Fruit fly (Drosophila melanogaster): ENCODE results near the gene CG33635.

CG33635 gene

DNA sequence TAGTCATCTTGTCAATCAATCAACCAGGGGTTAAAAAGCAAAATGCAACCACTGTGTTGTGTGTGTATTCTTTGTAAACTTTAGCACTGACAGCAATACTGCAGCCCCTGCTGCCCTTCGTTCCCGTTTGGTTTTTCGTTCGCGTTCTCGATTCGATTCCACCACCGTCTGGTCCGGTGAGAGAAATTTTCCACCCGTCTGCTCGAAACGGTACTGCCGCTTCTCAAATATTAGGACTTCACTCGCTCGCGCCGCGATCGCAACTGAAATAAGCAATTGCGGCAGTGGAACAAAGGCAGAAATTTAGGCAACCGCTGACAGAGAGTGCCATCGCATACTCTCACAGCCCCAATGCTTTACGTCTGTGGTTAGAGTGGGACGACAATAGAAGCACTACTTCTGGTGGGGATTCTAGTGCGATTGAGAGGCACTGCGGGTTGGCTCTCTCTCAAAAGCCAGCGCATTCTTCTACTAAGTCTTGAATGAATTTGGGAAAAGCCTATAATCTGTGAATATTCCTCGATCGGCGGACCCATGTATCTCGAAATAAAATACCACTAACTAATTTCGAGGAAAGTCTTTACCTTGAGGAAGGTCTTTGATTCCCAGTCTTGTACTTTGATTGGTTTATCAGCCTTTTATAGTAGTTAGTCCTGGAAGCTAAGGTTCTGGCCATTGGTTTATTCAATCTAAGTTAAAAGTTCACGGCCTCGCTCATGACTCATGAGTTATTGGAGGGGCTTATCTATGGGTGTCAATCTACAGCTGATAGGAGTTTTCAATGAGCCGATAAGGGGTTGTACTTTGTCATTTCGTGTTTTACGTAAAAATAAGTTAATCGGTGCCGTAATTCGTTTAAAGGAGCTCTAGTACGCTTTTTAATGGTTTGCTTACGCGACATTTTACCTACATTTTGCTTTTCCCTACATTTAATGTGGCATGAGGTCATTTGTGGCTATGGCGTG is 29.2 kb downstream of the CG33635 start:
- peak; percentile 84 for TF ChIP-seq ovo (GFP tag; optimal IDR thresholded peaks at IDR 0.05)
- peak; percentile 67 for TF ChIP-seq CG14711 (tag; optimal IDR thresholded peaks at IDR 0.05)
- no peak for TF ChIP-seq Clk (GFP tag; optimal IDR thresholded peaks at IDR 0.05)
- peak; percentile 88 for TF ChIP-seq kay (GFP tag; ENCODE audit: borderline replicate concordance)
- TF ChIP-seq CG5204 (GFP tag; optimal IDR thresholded peaks at IDR 0.05): no peak
- TF ChIP-seq CG7045 (GFP tag; optimal IDR thresholded peaks at IDR 0.05): peak; percentile 6
- TF ChIP-seq CG11617 (GFP tag; optimal IDR thresholded peaks at IDR 0.05): peak; percentile 51
- TF ChIP-seq toe (GFP tag; optimal IDR thresholded peaks at IDR 0.05): peak; percentile 49
- peak; percentile 93 for TF ChIP-seq tj (GFP tag; optimal IDR thresholded peaks at IDR 0.05)
- TF ChIP-seq bab1 (GFP tag; optimal IDR thresholded peaks at IDR 0.05): peak; percentile 82
- peak; percentile 84 for TF ChIP-seq Hr96 (GFP tag; optimal IDR thresholded peaks at IDR 0.05)
- TF ChIP-seq cnc (optimal IDR thresholded peaks at IDR 0.05): no peak
- peak; percentile 81 for TF ChIP-seq CG33017 (tag; optimal IDR thresholded peaks at IDR 0.05)
- peak; percentile 94 for TF ChIP-seq cic (GFP tag; optimal IDR thresholded peaks at IDR 0.05)
- TF ChIP-seq Crg-1 (GFP tag; optimal IDR thresholded peaks at IDR 0.05): peak; percentile 38
- TF ChIP-seq CG1620 (GFP tag; optimal IDR thresholded peaks at IDR 0.05): peak; percentile 62
- peak; percentile 76 for TF ChIP-seq CG7101 (tag; optimal IDR thresholded peaks at IDR 0.05)
- TF ChIP-seq Mnt (GFP tag; optimal IDR thresholded peaks at IDR 0.05): peak; percentile 93
- peak; percentile 95 for TF ChIP-seq CG12768 (GFP tag; optimal IDR thresholded peaks at IDR 0.05)
- peak; percentile 95 for TF ChIP-seq pad (GFP tag; optimal IDR thresholded peaks at IDR 0.05)

dm6 chr2L:128296-128715 is 30.2 kb downstream of the CG33635 start:
- TF ChIP-seq CG7101 (tag; optimal IDR thresholded peaks at IDR 0.05) (no peak), cnc (optimal IDR thresholded peaks at IDR 0.05) (no peak), kay (GFP tag; ENCODE audit: borderline replicate concordance) (no peak), CG7045 (GFP tag; optimal IDR thresholded peaks at IDR 0.05) (no peak), toe (GFP tag; optimal IDR thresholded peaks at IDR 0.05) (no peak), CG5204 (GFP tag; optimal IDR thresholded peaks at IDR 0.05) (no peak), CG12768 (GFP tag; optimal IDR thresholded peaks at IDR 0.05) (no peak), Clk (GFP tag; optimal IDR thresholded peaks at IDR 0.05) (no peak), Mnt (GFP tag; optimal IDR thresholded peaks at IDR 0.05) (no peak), CG1620 (GFP tag; optimal IDR thresholded peaks at IDR 0.05) (no peak), bab1 (GFP tag; optimal IDR thresholded peaks at IDR 0.05) (no peak), cic (GFP tag; optimal IDR thresholded peaks at IDR 0.05) (no peak)

dm6 chr2L:125364-126252 is 32.9 kb downstream of the CG33635 start:
- TF ChIP-seq Clk (GFP tag; optimal IDR thresholded peaks at IDR 0.05) (no peak), cic (GFP tag; optimal IDR thresholded peaks at IDR 0.05) (peak; percentile 64), CG33017 (tag; optimal IDR thresholded peaks at IDR 0.05) (peak; percentile 42), CG7045 (GFP tag; optimal IDR thresholded peaks at IDR 0.05) (peak; percentile 50), toe (GFP tag; optimal IDR thresholded peaks at IDR 0.05) (peak; percentile 75), kay (GFP tag; ENCODE audit: borderline replicate concordance) (peak; percentile 88), Hr96 (GFP tag; optimal IDR thresholded peaks at IDR 0.05) (peak; percentile 12), CG14711 (tag; optimal IDR thresholded peaks at IDR 0.05) (no peak), CG12768 (GFP tag; optimal IDR thresholded peaks at IDR 0.05) (peak; percentile 90), CG1620 (GFP tag; optimal IDR thresholded peaks at IDR 0.05) (no peak), CG7101 (tag; optimal IDR thresholded peaks at IDR 0.05) (peak; percentile 44), Mnt (GFP tag; optimal IDR thresholded peaks at IDR 0.05) (peak; percentile 74), cnc (optimal IDR thresholded peaks at IDR 0.05) (no peak), Crg-1 (GFP tag; optimal IDR thresholded peaks at IDR 0.05) (no peak), tj (GFP tag; optimal IDR thresholded peaks at IDR 0.05) (peak; percentile 37)

DNA sequence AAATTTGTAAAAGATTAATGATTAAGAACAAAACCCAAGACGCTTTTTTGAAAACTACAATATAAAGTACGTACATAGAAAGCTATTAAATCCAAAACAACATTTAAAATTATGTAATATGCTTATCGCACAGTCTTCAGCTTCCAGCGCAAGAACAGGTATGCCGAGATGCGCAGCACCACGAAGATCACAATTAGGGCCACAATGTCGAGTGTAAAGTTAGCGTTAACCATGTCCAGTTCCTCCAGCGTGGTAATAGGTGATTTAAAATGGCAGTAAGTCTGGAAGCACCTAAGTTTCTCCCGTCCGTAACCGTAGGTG is 35.5 kb downstream of the CG33635 start:
- no peak for TF ChIP-seq CG5204 (GFP tag; optimal IDR thresholded peaks at IDR 0.05)
- TF ChIP-seq CG1620 (GFP tag; optimal IDR thresholded peaks at IDR 0.05): no peak
- no peak for TF ChIP-seq bab1 (GFP tag; optimal IDR thresholded peaks at IDR 0.05)
- peak; percentile 66 for TF ChIP-seq kay (GFP tag; ENCODE audit: borderline replicate concordance)
- TF ChIP-seq Mnt (GFP tag; optimal IDR thresholded peaks at IDR 0.05): no peak

DNA sequence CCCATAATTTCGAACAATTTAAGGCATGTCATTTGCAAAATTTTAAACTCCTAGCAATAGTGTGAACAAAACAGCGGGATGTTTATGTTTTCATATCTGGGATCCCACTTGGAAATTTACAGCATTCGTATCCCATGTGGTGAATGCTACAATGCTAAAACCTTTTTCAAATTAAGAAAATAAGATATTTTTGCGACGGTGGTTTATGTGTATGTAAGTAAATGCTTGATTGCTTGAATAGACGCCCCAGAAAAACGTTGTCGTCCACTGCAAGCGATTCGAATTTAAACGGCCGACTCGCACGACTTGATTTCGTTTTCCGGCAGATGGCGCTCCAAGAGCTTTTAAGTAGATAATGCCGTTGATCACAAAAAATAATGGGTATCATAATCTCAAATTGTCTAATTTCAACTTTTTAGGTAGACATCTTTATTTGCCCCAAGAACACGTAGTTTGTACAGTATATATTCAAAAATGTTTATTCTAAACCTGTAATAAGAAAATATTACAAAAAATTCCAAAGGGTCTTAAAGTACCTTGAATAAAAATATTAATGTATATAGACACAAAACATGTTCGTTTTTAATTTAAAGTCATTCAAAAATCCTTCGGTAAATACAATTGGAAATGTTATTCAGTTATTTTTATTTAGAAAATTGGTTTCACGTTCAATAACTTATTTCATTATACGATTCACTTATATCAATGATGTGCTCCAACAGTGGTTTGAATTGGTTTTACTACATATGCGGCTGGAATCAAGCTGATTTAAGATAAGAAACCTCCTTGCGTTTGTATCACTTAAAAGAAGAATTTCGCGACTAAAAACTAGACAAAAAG is 36.1 kb downstream of the CG33635 start:
- TF ChIP-seq kay (GFP tag; ENCODE audit: borderline replicate concordance): peak; percentile 92
- no peak for TF ChIP-seq CG5204 (GFP tag; optimal IDR thresholded peaks at IDR 0.05)
- TF ChIP-seq Mnt (GFP tag; optimal IDR thresholded peaks at IDR 0.05): no peak
- TF ChIP-seq Hr96 (GFP tag; optimal IDR thresholded peaks at IDR 0.05): no peak
